Fruit fly (Drosophila melanogaster) whole organism, embryonic: ENCODE measurements around the gene CG3294.

Source experiments
- Aef1 ChIP-seq: fragments of 200-800 bp; sonication (Bioruptor generic); IDR thresholded peaks from 3 replicates; pipeline ENCODE4 v1.3.6; 2022; ENCODE audit warnings: missing biosample characterization, missing genetic modification characterization
- BEAF-32 ChIP-seq: fragments of 200-800 bp; sonication (Bioruptor generic); optimal IDR thresholded peaks from 3 replicates; lab custom pipeline; 2017; ENCODE audit warnings: missing biosample characterization, missing genetic modification characterization, mild to moderate bottlenecking, moderate library complexity, missing genetic modification reagents
- CG10267 ChIP-seq: fragments of 200-800 bp; sonication (Bioruptor generic); optimal IDR thresholded peaks from 2 replicates; lab custom pipeline; 2018; ENCODE audit warnings: missing biosample characterization, mild to moderate bottlenecking, missing genetic modification characterization, moderate library complexity
- CG10366 ChIP-seq: fragments of 200-800 bp; sonication (Bioruptor generic); IDR thresholded peaks from 2 replicates; pipeline ENCODE4 v1.3.6; 2022; ENCODE audit warnings: missing biosample characterization, missing genetic modification characterization
- CG12219 ChIP-seq: fragments of 200-800 bp; sonication (Bioruptor generic); optimal IDR thresholded peaks from 3 replicates; lab custom pipeline; 2018; ENCODE audit warnings: missing biosample characterization, mild to moderate bottlenecking, missing genetic modification characterization
- CG13287 ChIP-seq: fragments of 200-800 bp; sonication (Bioruptor generic); IDR thresholded peaks from 2 replicates; pipeline ENCODE4 v1.3.6; 2022; ENCODE audit warnings: missing biosample characterization, missing genetic modification characterization; ENCODE audit not compliant: partially characterized antibody
- CG15479 ChIP-seq: fragments of 200-800 bp; sonication (Bioruptor generic); optimal IDR thresholded peaks from 3 replicates; lab custom pipeline; 2019; ENCODE audit warnings: missing biosample characterization, mild to moderate bottlenecking, missing genetic modification characterization, moderate library complexity
- CG1603 ChIP-seq: fragments of 200-800 bp; sonication (Bioruptor generic); optimal IDR thresholded peaks from 2 replicates; lab custom pipeline; 2019; ENCODE audit warnings: missing biosample characterization, mild to moderate bottlenecking, missing genetic modification characterization, moderate library complexity
- CG16779 ChIP-seq: fragments of 200-800 bp; sonication (Bioruptor generic); IDR thresholded peaks from 2 replicates; pipeline ENCODE4 v1.3.6; 2022; ENCODE audit warnings: missing biosample characterization, missing genetic modification characterization
- CG17186 ChIP-seq: fragments of 200-800 bp; sonication (Bioruptor generic); optimal IDR thresholded peaks from 3 replicates; lab custom pipeline; 2017; ENCODE audit warnings: missing biosample characterization, missing genetic modification reagents, missing genetic modification characterization
- CG17361 ChIP-seq: fragments of 200-800 bp; sonication (Bioruptor generic); IDR thresholded peaks from 3 replicates; pipeline ENCODE4 v1.3.6; 2022; ENCODE audit warnings: missing biosample characterization, missing genetic modification characterization
- CG17829 ChIP-seq: fragments of 200-800 bp; optimal IDR thresholded peaks from 2 replicates; lab custom pipeline; 2019; ENCODE audit warnings: missing biosample characterization, mild to moderate bottlenecking, missing genetic modification characterization, moderate library complexity
- CG1792 ChIP-seq: fragments of 200-800 bp; sonication (Bioruptor generic); optimal IDR thresholded peaks from 2 replicates; lab custom pipeline; 2016; ENCODE audit warnings: missing biosample characterization, missing genetic modification characterization
- CG18599 ChIP-seq: fragments of 200-800 bp; sonication (Bioruptor generic); optimal IDR thresholded peaks from 3 replicates; lab custom pipeline; 2017; ENCODE audit warnings: missing biosample characterization, missing genetic modification characterization, mild to moderate bottlenecking, moderate library complexity, missing genetic modification reagents
- CG2129 ChIP-seq: fragments of 200-800 bp; sonication (Bioruptor generic); IDR thresholded peaks from 2 replicates; pipeline ENCODE4 v1.3.6; 2022; ENCODE audit warnings: missing biosample characterization, missing genetic modification characterization; ENCODE audit not compliant: partially characterized antibody
- CG33557 ChIP-seq: fragments of 200-800 bp; sonication (Bioruptor generic); optimal IDR thresholded peaks from 2 replicates; lab custom pipeline; 2019; ENCODE audit warnings: missing biosample characterization, mild to moderate bottlenecking, missing genetic modification characterization, moderate library complexity
- CG34224 ChIP-seq: fragments of 200-800 bp; sonication (Bioruptor generic); IDR thresholded peaks from 3 replicates; pipeline ENCODE4 v1.3.6; 2022; ENCODE audit warnings: missing biosample characterization, missing genetic modification characterization; ENCODE audit not compliant: partially characterized antibody
- CG5245 ChIP-seq: fragments of 200-800 bp; sonication (Bioruptor generic); optimal IDR thresholded peaks from 3 replicates; lab custom pipeline; 2016; ENCODE audit warnings: missing biosample characterization, missing genetic modification characterization
- CG6791 ChIP-seq: fragments of 200-800 bp; sonication (Bioruptor generic); IDR thresholded peaks from 3 replicates; pipeline ENCODE4 v1.3.6; 2022; ENCODE audit warnings: missing biosample characterization, missing genetic modification characterization; ENCODE audit not compliant: partially characterized antibody
- Doc3 ChIP-seq: fragments of 200-800 bp; sonication (Bioruptor generic); IDR thresholded peaks from 3 replicates; pipeline ENCODE4 v1.3.6; 2022; ENCODE audit warnings: missing biosample characterization, missing genetic modification characterization; ENCODE audit not compliant: partially characterized antibody
- Dref ChIP-seq: fragments of 200-800 bp; sonication (Bioruptor generic); IDR thresholded peaks from 2 replicates; pipeline ENCODE4 v1.3.6; 2022; ENCODE audit warnings: missing biosample characterization, missing genetic modification characterization
- MBD-R2 ChIP-seq: fragments of 200-800 bp; sonication (Bioruptor generic); IDR thresholded peaks from 2 replicates; pipeline ENCODE4 v1.3.6; 2022; ENCODE audit warnings: missing biosample characterization, missing genetic modification characterization
- Meics ChIP-seq: fragments of 200-800 bp; sonication (Bioruptor generic); optimal IDR thresholded peaks from 2 replicates; lab custom pipeline; 2017; ENCODE audit warnings: missing biosample characterization, mild to moderate bottlenecking, missing genetic modification characterization
- NfI ChIP-seq: fragments of 200-800 bp; sonication (Bioruptor generic); optimal IDR thresholded peaks from 3 replicates; lab custom pipeline; 2018; ENCODE audit warnings: missing biosample characterization, mild to moderate bottlenecking, missing genetic modification characterization, moderate library complexity
- Opbp ChIP-seq: fragments of 200-800 bp; sonication (Bioruptor generic); IDR thresholded peaks from 3 replicates; pipeline ENCODE4 v1.3.6; 2022; ENCODE audit warnings: missing biosample characterization, missing genetic modification characterization; ENCODE audit not compliant: partially characterized antibody
- Optix ChIP-seq: fragments of 200-800 bp; sonication (Bioruptor generic); IDR thresholded peaks from 3 replicates; pipeline ENCODE4 v1.3.6; 2022; ENCODE audit warnings: missing biosample characterization, missing genetic modification characterization
- Ravus ChIP-seq: fragments of 200-800 bp; sonication (Bioruptor generic); IDR thresholded peaks from 2 replicates; pipeline ENCODE4 v1.3.6; 2022; ENCODE audit warnings: missing biosample characterization, missing genetic modification characterization
- Rx ChIP-seq: fragments of 200-800 bp; sonication (Bioruptor generic); IDR thresholded peaks from 2 replicates; pipeline ENCODE4 v1.3.6; 2022; ENCODE audit warnings: missing biosample characterization, missing genetic modification characterization
- Xbp1 ChIP-seq: fragments of 200-800 bp; sonication (Bioruptor generic); optimal IDR thresholded peaks from 3 replicates; lab custom pipeline; 2016; ENCODE audit warnings: missing biosample characterization, mild to moderate bottlenecking, missing genetic modification characterization
- bowl ChIP-seq: fragments of 200-800 bp; sonication (Bioruptor generic); IDR thresholded peaks from 2 replicates; pipeline ENCODE4 v1.3.6; 2022; ENCODE audit warnings: missing biosample characterization, missing genetic modification characterization
- cg ChIP-seq: fragments of 200-800 bp; sonication (Bioruptor generic); optimal IDR thresholded peaks from 3 replicates; lab custom pipeline; 2019; ENCODE audit warnings: missing biosample characterization, mild to moderate bottlenecking, missing genetic modification characterization, moderate library complexity
- crp ChIP-seq, 2 experiments: fragments of 200-800 bp; sonication (Bioruptor generic); optimal IDR thresholded peaks; 2 replicates in 1 of 2; 3 replicates in 1 of 2; lab custom pipeline; 2017; ENCODE audit warnings: missing biosample characterization in 2 of 2, missing genetic modification characterization in 2 of 2, mild to moderate bottlenecking in 1 of 2, moderate library complexity in 1 of 2
- da ChIP-seq: fragments of 200-800 bp; sonication (Bioruptor generic); optimal IDR thresholded peaks from 2 replicates; lab custom pipeline; 2016; ENCODE audit warnings: missing biosample characterization, missing genetic modification characterization
- ems ChIP-seq: fragments of 200-800 bp; sonication (Bioruptor generic); optimal IDR thresholded peaks from 3 replicates; lab custom pipeline; 2016; ENCODE audit warnings: missing biosample characterization, missing genetic modification characterization
- fd3F ChIP-seq: fragments of 200-800 bp; sonication (Bioruptor generic); optimal IDR thresholded peaks from 2 replicates; lab custom pipeline; 2018; ENCODE audit warnings: missing biosample characterization, mild to moderate bottlenecking, missing genetic modification characterization, moderate library complexity
- lab ChIP-seq: fragments of 200-800 bp; sonication (Bioruptor generic); optimal IDR thresholded peaks from 3 replicates; lab custom pipeline; 2017; ENCODE audit warnings: missing biosample characterization, missing genetic modification characterization, mild to moderate bottlenecking, moderate library complexity, missing genetic modification reagents
- lola ChIP-seq, 3 experiments: fragments of >200 bp in 2 of 3; fragments of 200-800 bp in 1 of 3; sonication (Bioruptor generic) in 1 of 3; optimal IDR thresholded peaks; 2 replicates each; lab custom pipeline; 2017 to 2019; ENCODE audit warnings: missing biosample characterization in 3 of 3, missing genetic modification characterization in 3 of 3, mild to moderate bottlenecking in 1 of 3, moderate library complexity in 1 of 3
- pros ChIP-seq: fragments of 200-800 bp; sonication (Bioruptor generic); optimal IDR thresholded peaks from 3 replicates; lab custom pipeline; 2019; ENCODE audit warnings: missing biosample characterization, mild to moderate bottlenecking, missing genetic modification characterization, moderate library complexity
- pzg ChIP-seq: fragments of 200-800 bp; sonication (Bioruptor generic); optimal IDR thresholded peaks from 3 replicates; lab custom pipeline; 2018; ENCODE audit warnings: missing biosample characterization, mild to moderate bottlenecking, missing genetic modification characterization, moderate library complexity
- run ChIP-seq: fragments of 200-800 bp; sonication (Bioruptor generic); optimal IDR thresholded peaks from 3 replicates; lab custom pipeline; 2018; ENCODE audit warnings: missing biosample characterization, mild to moderate bottlenecking, missing genetic modification characterization
- schlank ChIP-seq: fragments of 200-800 bp; sonication (Bioruptor generic); optimal IDR thresholded peaks from 2 replicates; lab custom pipeline; 2018; ENCODE audit warnings: missing biosample characterization, mild to moderate bottlenecking, missing genetic modification characterization
- sob ChIP-seq: fragments of 200-800 bp; sonication (Bioruptor generic); IDR thresholded peaks from 2 replicates; pipeline ENCODE4 v1.3.6; 2022; ENCODE audit warnings: missing biosample characterization, missing genetic modification characterization
- sqz ChIP-seq: fragments of 200-800 bp; sonication (Bioruptor generic); optimal IDR thresholded peaks from 3 replicates; lab custom pipeline; 2018; ENCODE audit warnings: missing biosample characterization, mild to moderate bottlenecking, missing genetic modification characterization
- stwl ChIP-seq: fragments of 200-800 bp; sonication (Bioruptor generic); optimal IDR thresholded peaks from 3 replicates; lab custom pipeline; 2018; ENCODE audit warnings: missing biosample characterization, mild to moderate bottlenecking, missing genetic modification characterization, moderate library complexity
- tap ChIP-seq: fragments of 200-800 bp; optimal IDR thresholded peaks from 3 replicates; lab custom pipeline; 2019; ENCODE audit warnings: missing biosample characterization, mild to moderate bottlenecking, missing genetic modification characterization, moderate library complexity
- tup ChIP-seq: fragments of 200-800 bp; sonication (Bioruptor generic); optimal IDR thresholded peaks from 2 replicates; lab custom pipeline; 2016; ENCODE audit warnings: missing biosample characterization, mild to moderate bottlenecking, missing genetic modification characterization, moderate library complexity
- usp ChIP-seq: fragments of >200 bp; optimal IDR thresholded peaks from 2 replicates; lab custom pipeline; 2017; ENCODE audit warnings: missing biosample characterization, missing genetic modification characterization
- vnd ChIP-seq: fragments of 200-800 bp; sonication (Bioruptor generic); IDR thresholded peaks from 3 replicates; pipeline ENCODE4 v1.3.6; 2022; ENCODE audit warnings: missing biosample characterization, missing genetic modification characterization; ENCODE audit not compliant: partially characterized antibody
- wor ChIP-seq: fragments of 200-800 bp; sonication (Bioruptor generic); IDR thresholded peaks from 2 replicates; pipeline ENCODE4 v1.3.6; 2022; ENCODE audit warnings: missing biosample characterization, missing genetic modification characterization

Gene CG3294

dm6 chr2L:4818056-4818455, 23.7 kb downstream of the CG3294 start, which contains the start of gene CG3225 (continued):
- TF ChIP-seq fd3F: no peak
- TF ChIP-seq pzg (GFP tag; lab: Kevin White, UChicago): peak; percentile 89
- peak; percentile 89 for TF ChIP-seq stwl (tag; lab: Kevin White, UChicago)
- no peak for TF ChIP-seq CG16779 (GFP tag; lab: Robert Waterston, UW)
- no peak for TF ChIP-seq CG12219 (GFP tag; lab: Kevin White, UChicago)
- TF ChIP-seq CG15479 (GFP tag; lab: Kevin White, UChicago): no peak
- no peak for TF ChIP-seq ems (GFP tag; lab: Kevin White, UChicago)
- TF ChIP-seq Ravus (GFP tag; lab: Robert Waterston, UW): no peak
- TF ChIP-seq CG1792 (GFP tag; lab: Kevin White, UChicago): no peak
- no peak for TF ChIP-seq Rx (GFP tag; lab: Robert Waterston, UW)
- TF ChIP-seq CG10366 (GFP tag; lab: Robert Waterston, UW): no peak
- TF ChIP-seq BEAF-32: peak; percentile 28
- 0 out of 3 replicates have a peak, but pooled peaks have one; percentile 13 for TF ChIP-seq Opbp (GFP tag; lab: Robert Waterston, UW)
- TF ChIP-seq cg: no peak
- TF ChIP-seq Aef1: no peak
- no peak for TF ChIP-seq tup (GFP tag; lab: Kevin White, UChicago)
- no peak for TF ChIP-seq CG17361
- TF ChIP-seq wor (GFP tag; lab: Robert Waterston, UW): no peak
- peak; percentile 75 for TF ChIP-seq CG13287 (GFP tag; lab: Robert Waterston, UW)
- no peak for TF ChIP-seq lola (GFP tag; optimal IDR thresholded peaks at IDR 0.05; lab: Kevin White, UChicago)
- TF ChIP-seq Meics: no peak
- no peak for TF ChIP-seq CG2129 (GFP tag; lab: Robert Waterston, UW)
- peak; percentile 58 for TF ChIP-seq CG10267
- no peak for TF ChIP-seq sob (GFP tag; lab: Robert Waterston, UW)
- TF ChIP-seq CG34224 (GFP tag; lab: Robert Waterston, UW): peak; percentile 74; the same call in 2 of the 3 replicates
- no peak for TF ChIP-seq da (GFP tag; lab: Kevin White, UChicago)
- TF ChIP-seq CG18599 (GFP tag; lab: Kevin White, UChicago): no peak
- peak; percentile 66 for TF ChIP-seq Dref
- TF ChIP-seq usp (GFP tag; lab: Kevin White, UChicago): no peak
- TF ChIP-seq Doc3: peak; percentile 38; the same call in 1 of the 3 replicates
- peak; percentile 78 to 94 for TF ChIP-seq crp (GFP tag; optimal IDR thresholded peaks at IDR 0.05; lab: Kevin White, UChicago)
- peak; percentile 80 for TF ChIP-seq MBD-R2
- TF ChIP-seq tap (tag; lab: Kevin White, UChicago): no peak
- TF ChIP-seq Optix (GFP tag; lab: Robert Waterston, UW): no peak
- TF ChIP-seq vnd: 0 out of 3 replicates have a peak, but pooled peaks have one; percentile 42
- TF ChIP-seq schlank (tag; lab: Kevin White, UChicago): no peak
- TF ChIP-seq Xbp1 (GFP tag; lab: Kevin White, UChicago): no peak
- no peak for TF ChIP-seq sqz (GFP tag; lab: Kevin White, UChicago)
- TF ChIP-seq NfI: no peak
- peak; percentile 16 for TF ChIP-seq CG17829 (tag; lab: Kevin White, UChicago)
- TF ChIP-seq CG6791: 0 out of 3 replicates have a peak, but pooled peaks have one; percentile 6
- peak; percentile 73 for TF ChIP-seq CG1603
- TF ChIP-seq pros (GFP tag; lab: Kevin White, UChicago): no peak
- TF ChIP-seq CG5245: no peak
- no peak for TF ChIP-seq run
- TF ChIP-seq CG17186 (GFP tag; lab: Kevin White, UChicago): peak; percentile 67
- TF ChIP-seq lab: no peak
- no peak for TF ChIP-seq CG33557 (GFP tag; lab: Kevin White, UChicago)
- TF ChIP-seq bowl (GFP tag; lab: Robert Waterston, UW): no peak
